Fruit fly (Drosophila melanogaster) whole organism, embryonic: ENCODE data around the gene CG12054.

ENCODE experiments used
- B-H2 ChIP-seq: fragments of 200-800 bp; sonication (Bioruptor generic); optimal IDR thresholded peaks from 2 replicates; lab custom pipeline; 2018; ENCODE audit warnings: missing biosample characterization, mild to moderate bottlenecking, missing genetic modification characterization
- CG1024 ChIP-seq: fragments of 200-800 bp; sonication (Bioruptor generic); IDR thresholded peaks from 2 replicates; pipeline ENCODE4 v1.3.6; 2022; ENCODE audit warnings: missing biosample characterization, missing genetic modification characterization
- CG11085 ChIP-seq: fragments of 200-800 bp; sonication (Bioruptor generic); IDR thresholded peaks from 2 replicates; pipeline ENCODE4 v1.3.6; 2022; ENCODE audit warnings: missing biosample characterization, missing genetic modification characterization
- CG11723 ChIP-seq: fragments of 200-800 bp; sonication (Bioruptor generic); optimal IDR thresholded peaks from 2 replicates; lab custom pipeline; 2017; ENCODE audit warnings: missing biosample characterization, mild to moderate bottlenecking, missing genetic modification characterization
- CG12236 ChIP-seq: fragments of 200-800 bp; sonication (Bioruptor generic); optimal IDR thresholded peaks from 2 replicates; lab custom pipeline; 2016; ENCODE audit warnings: missing biosample characterization, missing genetic modification characterization
- CG12659 ChIP-seq: fragments of 200-800 bp; sonication (Bioruptor generic); optimal IDR thresholded peaks from 3 replicates; lab custom pipeline; 2017; ENCODE audit warnings: mild to moderate bottlenecking, missing biosample characterization, missing genetic modification reagents, missing genetic modification characterization
- CG12942 ChIP-seq: fragments of 200-800 bp; sonication (Bioruptor generic); optimal IDR thresholded peaks from 3 replicates; lab custom pipeline; 2016; ENCODE audit warnings: missing biosample characterization, missing genetic modification characterization
- CG14965 ChIP-seq: fragments of 200-800 bp; sonication (Bioruptor generic); optimal IDR thresholded peaks from 2 replicates; lab custom pipeline; 2016; ENCODE audit warnings: missing biosample characterization, missing genetic modification characterization, borderline replicate concordance
- CG15514 ChIP-seq: fragments of 200-800 bp; sonication (Bioruptor generic); optimal IDR thresholded peaks from 3 replicates; lab custom pipeline; 2017; ENCODE audit warnings: missing biosample characterization, missing genetic modification characterization, mild to moderate bottlenecking, moderate library complexity, missing genetic modification reagents
- CG17829 ChIP-seq: fragments of 200-800 bp; optimal IDR thresholded peaks from 2 replicates; lab custom pipeline; 2019; ENCODE audit warnings: missing biosample characterization, mild to moderate bottlenecking, missing genetic modification characterization, moderate library complexity
- CG1792 ChIP-seq: fragments of 200-800 bp; sonication (Bioruptor generic); optimal IDR thresholded peaks from 2 replicates; lab custom pipeline; 2016; ENCODE audit warnings: missing biosample characterization, missing genetic modification characterization
- CG18599 ChIP-seq: fragments of 200-800 bp; sonication (Bioruptor generic); optimal IDR thresholded peaks from 3 replicates; lab custom pipeline; 2017; ENCODE audit warnings: missing biosample characterization, missing genetic modification characterization, mild to moderate bottlenecking, moderate library complexity, missing genetic modification reagents
- CG30431 ChIP-seq: fragments of 200-800 bp; sonication (Bioruptor generic); optimal IDR thresholded peaks from 2 replicates; lab custom pipeline; 2017; ENCODE audit warnings: missing biosample characterization, missing genetic modification characterization
- CG33213 ChIP-seq: fragments of 200-800 bp; sonication (Bioruptor generic); optimal IDR thresholded peaks from 3 replicates; lab custom pipeline; 2016; ENCODE audit warnings: missing biosample characterization, missing genetic modification characterization
- CG4282 ChIP-seq: fragments of 200-800 bp; sonication (Bioruptor generic); optimal IDR thresholded peaks from 2 replicates; lab custom pipeline; 2016; ENCODE audit warnings: missing biosample characterization, missing genetic modification characterization
- CG5180 ChIP-seq: fragments of 200-800 bp; sonication (Bioruptor generic); optimal IDR thresholded peaks from 3 replicates; lab custom pipeline; 2017; ENCODE audit warnings: missing biosample characterization, missing genetic modification characterization, mild to moderate bottlenecking, moderate library complexity, missing genetic modification reagents
- CG5245 ChIP-seq: fragments of 200-800 bp; sonication (Bioruptor generic); optimal IDR thresholded peaks from 3 replicates; lab custom pipeline; 2016; ENCODE audit warnings: missing biosample characterization, missing genetic modification characterization
- CG7928 ChIP-seq: fragments of 200-800 bp; sonication (Bioruptor generic); optimal IDR thresholded peaks from 2 replicates; lab custom pipeline; 2017; ENCODE audit warnings: missing biosample characterization, mild to moderate bottlenecking, missing genetic modification characterization
- CG8290 ChIP-seq, 3 experiments: fragments of 200-800 bp; sonication (Bioruptor generic); optimal IDR thresholded peaks; 2 replicates each; lab custom pipeline; 2016 to 2019; ENCODE audit warnings: missing biosample characterization in 3 of 3, missing genetic modification characterization in 3 of 3, mild to moderate bottlenecking in 2 of 3, moderate library complexity in 1 of 3
- CG8388 ChIP-seq: fragments of 200-800 bp; sonication (Bioruptor generic); optimal IDR thresholded peaks from 2 replicates; lab custom pipeline; 2019; ENCODE audit warnings: missing biosample characterization, mild to moderate bottlenecking, missing genetic modification characterization, moderate library complexity
- CrebB ChIP-seq: fragments of 200-800 bp; sonication (Bioruptor generic); optimal IDR thresholded peaks from 3 replicates; lab custom pipeline; 2018; ENCODE audit warnings: missing biosample characterization, mild to moderate bottlenecking, missing genetic modification characterization
- Hand ChIP-seq: fragments of 200-800 bp; sonication (Bioruptor generic); optimal IDR thresholded peaks from 2 replicates; lab custom pipeline; 2017; ENCODE audit warnings: mild to moderate bottlenecking, missing biosample characterization, missing genetic modification reagents, missing genetic modification characterization
- HmgZ ChIP-seq: fragments of 200-800 bp; sonication (Bioruptor generic); optimal IDR thresholded peaks from 2 replicates; lab custom pipeline; 2018; ENCODE audit warnings: missing biosample characterization, mild to moderate bottlenecking, missing genetic modification characterization
- Hr51 ChIP-seq, 2 experiments: fragments of 200-800 bp; sonication (Bioruptor generic); optimal IDR thresholded peaks; 2 replicates in 1 of 2; 3 replicates in 1 of 2; lab custom pipeline; 2016 to 2018; ENCODE audit warnings: missing biosample characterization in 2 of 2, missing genetic modification characterization in 2 of 2, mild to moderate bottlenecking in 1 of 2, moderate library complexity in 1 of 2
- MESR4 ChIP-seq: fragments of 200-800 bp; sonication (Bioruptor generic); optimal IDR thresholded peaks from 2 replicates; lab custom pipeline; 2018; ENCODE audit warnings: missing biosample characterization, mild to moderate bottlenecking, missing genetic modification characterization, moderate library complexity
- Mad ChIP-seq: fragments of 200-800 bp; sonication (Bioruptor generic); optimal IDR thresholded peaks from 2 replicates; lab custom pipeline; 2016; ENCODE audit warnings: missing biosample characterization, missing genetic modification characterization
- Max ChIP-seq: fragments of 200-800 bp; sonication (Bioruptor generic); optimal IDR thresholded peaks from 2 replicates; lab custom pipeline; 2016; ENCODE audit warnings: missing biosample characterization, mild to moderate bottlenecking, missing genetic modification characterization
- Med ChIP-seq: fragments of 200-800 bp; sonication (Bioruptor generic); peaks from one replicate; lab custom pipeline; 2016; ENCODE audit warnings: missing biosample characterization, missing genetic modification characterization, mild to moderate bottlenecking, inconsistent platforms, moderate library complexity
- Mes4 ChIP-seq: fragments of 200-800 bp; sonication (Bioruptor generic); optimal IDR thresholded peaks from 2 replicates; lab custom pipeline; 2016; ENCODE audit warnings: missing biosample characterization, missing genetic modification characterization
- Myb ChIP-seq: fragments of 200-800 bp; sonication (Bioruptor generic); optimal IDR thresholded peaks from 2 replicates; lab custom pipeline; 2016; ENCODE audit warnings: missing biosample characterization, missing genetic modification characterization
- Nf-YB ChIP-seq: fragments of 200-800 bp; sonication (Bioruptor generic); optimal IDR thresholded peaks from 3 replicates; lab custom pipeline; 2019; ENCODE audit warnings: missing biosample characterization, mild to moderate bottlenecking, missing genetic modification characterization, moderate library complexity
- Poxn ChIP-seq: fragments of 200-800 bp; sonication (Bioruptor generic); IDR thresholded peaks from 2 replicates; pipeline ENCODE4 v1.3.6; 2022; ENCODE audit warnings: missing biosample characterization, missing genetic modification characterization
- TFAM ChIP-seq: fragments of 200-800 bp; sonication (Bioruptor generic); optimal IDR thresholded peaks from 2 replicates; lab custom pipeline; 2017; ENCODE audit warnings: missing biosample characterization, missing genetic modification characterization, inconsistent platforms
- YL-1 ChIP-seq: fragments of 200-800 bp; sonication (Bioruptor generic); optimal IDR thresholded peaks from 3 replicates; lab custom pipeline; 2017; ENCODE audit warnings: missing biosample characterization, mild to moderate bottlenecking, missing genetic modification characterization
- abd-A ChIP-seq: fragments of 200-800 bp; sonication (Bioruptor generic); optimal IDR thresholded peaks from 3 replicates; lab custom pipeline; 2019; ENCODE audit warnings: missing biosample characterization, mild to moderate bottlenecking, missing genetic modification characterization, moderate library complexity
- bcd ChIP-seq: fragments of 200-800 bp; sonication (Bioruptor generic); optimal IDR thresholded peaks from 2 replicates; lab custom pipeline; 2017; ENCODE audit warnings: missing biosample characterization, mild to moderate bottlenecking, missing genetic modification characterization
- chm ChIP-seq: fragments of 200-800 bp; sonication (Bioruptor generic); IDR thresholded peaks from 2 replicates; pipeline ENCODE4 v1.3.6; 2022; ENCODE audit warnings: missing biosample characterization, missing genetic modification characterization
- croc ChIP-seq: fragments of 200-800 bp; sonication (Bioruptor generic); conservative IDR thresholded peaks from 3 replicates; pipeline ENCODE4 v1.3.6; 2022; ENCODE audit warnings: missing biosample characterization, missing genetic modification characterization
- dan ChIP-seq: fragments of 200-800 bp; sonication (Bioruptor generic); IDR thresholded peaks from 2 replicates; pipeline ENCODE4 v1.3.6; 2022; ENCODE audit warnings: missing biosample characterization, missing genetic modification characterization
- danr ChIP-seq: fragments of 200-800 bp; sonication (Bioruptor generic); IDR thresholded peaks from 2 replicates; pipeline ENCODE4 v1.3.6; 2022; ENCODE audit warnings: missing biosample characterization, missing genetic modification characterization
- eve ChIP-seq, 2 experiments: fragments of >200 bp; optimal IDR thresholded peaks; 2 replicates each; lab custom pipeline; 2017; ENCODE audit warnings: missing biosample characterization in 2 of 2, missing genetic modification characterization in 2 of 2
- fu2 ChIP-seq: fragments of 200-800 bp; sonication (Bioruptor generic); optimal IDR thresholded peaks from 2 replicates; lab custom pipeline; 2016; ENCODE audit warnings: missing biosample characterization, missing genetic modification characterization
- gfzf ChIP-seq: fragments of 200-800 bp; sonication (Bioruptor generic); optimal IDR thresholded peaks from 2 replicates; lab custom pipeline; 2016; ENCODE audit warnings: missing biosample characterization, mild to moderate bottlenecking, missing genetic modification characterization, moderate library complexity
- gsb-n ChIP-seq: fragments of 200-800 bp; sonication (Bioruptor generic); optimal IDR thresholded peaks from 3 replicates; lab custom pipeline; 2018; ENCODE audit warnings: missing biosample characterization, mild to moderate bottlenecking, missing genetic modification characterization
- ham ChIP-seq: fragments of 200-800 bp; sonication (Bioruptor generic); IDR thresholded peaks from 2 replicates; pipeline ENCODE4 v1.3.6; 2022; ENCODE audit warnings: missing biosample characterization, missing genetic modification characterization
- lbe ChIP-seq: fragments of 200-800 bp; sonication (Bioruptor generic); optimal IDR thresholded peaks from 2 replicates; lab custom pipeline; 2016; ENCODE audit warnings: missing biosample characterization, mild to moderate bottlenecking, missing genetic modification characterization
- p53 ChIP-seq: fragments of 200-800 bp; sonication (Bioruptor generic); optimal IDR thresholded peaks from 2 replicates; lab custom pipeline; 2016; ENCODE audit warnings: missing biosample characterization, missing genetic modification characterization
- phol ChIP-seq: fragments of 200-800 bp; sonication (Bioruptor generic); optimal IDR thresholded peaks from 3 replicates; lab custom pipeline; 2018; ENCODE audit warnings: missing biosample characterization, mild to moderate bottlenecking, missing genetic modification characterization, moderate library complexity

The CG12054 gene

dm6 chr3R:31220456-31221336 is at the start of gene CG12054 (continued):
- TF ChIP-seq HmgZ (tag; lab: Kevin White, UChicago) (peak; percentile 47), MESR4 (GFP tag; lab: Kevin White, UChicago) (peak; percentile 100), bcd (peak; percentile 23), CG11723 (GFP tag; lab: Kevin White, UChicago) (no peak), CG1024 (GFP tag; lab: Robert Waterston, UW) (no peak), croc (GFP tag; lab: Robert Waterston, UW) (no peak), CG7928 (peak; percentile 96), Poxn (GFP tag; lab: Robert Waterston, UW) (no peak), CG18599 (GFP tag; lab: Kevin White, UChicago) (peak; percentile 2), YL-1 (GFP tag; lab: Kevin White, UChicago) (peak; percentile 99), Hr51 (GFP tag; optimal IDR thresholded peaks at IDR 0.05; lab: Kevin White, UChicago) (peak in 1 of 2 experiments; percentile 22), CG12659 (GFP tag; lab: Kevin White, UChicago) (peak; percentile 32), eve (GFP tag; optimal IDR thresholded peaks at IDR 0.05; lab: Kevin White, UChicago) (no peak), B-H2 (peak; percentile 37), CG17829 (tag; lab: Kevin White, UChicago) (no peak), CrebB (tag; lab: Kevin White, UChicago) (peak; percentile 42), lbe (GFP tag; lab: Kevin White, UChicago) (peak; percentile 20), CG8290 (GFP tag; optimal IDR thresholded peaks at IDR 0.05; lab: Kevin White, UChicago) (no peak), CG8290 (tag; optimal IDR thresholded peaks at IDR 0.05; lab: Kevin White, UChicago) (peak; percentile 5 to 59), CG5245 (GFP tag; lab: Kevin White, UChicago) (no peak), Max (GFP tag; lab: Kevin White, UChicago) (no peak), CG4282 (GFP tag; lab: Kevin White, UChicago) (no peak), CG14965 (GFP tag; lab: Kevin White, UChicago) (no peak), gsb-n (tag; lab: Kevin White, UChicago) (peak; percentile 0), abd-A (tag; lab: Kevin White, UChicago) (peak; percentile 34), CG11085 (no peak), p53 (no peak), danr (GFP tag; lab: Robert Waterston, UW) (no peak), Mad (GFP tag; lab: Kevin White, UChicago) (peak; percentile 17), Hand (GFP tag; lab: Kevin White, UChicago) (no peak), CG30431 (GFP tag; lab: Kevin White, UChicago) (no peak), Myb (GFP tag; lab: Kevin White, UChicago) (peak; percentile 3), Mes4 (GFP tag; lab: Kevin White, UChicago) (no peak), fu2 (peak; percentile 45), Med (GFP tag; lab: Kevin White, UChicago) (peak; percentile 79), TFAM (no peak), ham (GFP tag; lab: Robert Waterston, UW) (no peak), dan (GFP tag; lab: Robert Waterston, UW) (no peak), CG5180 (no peak), CG15514 (peak; percentile 59), CG8388 (GFP tag; lab: Kevin White, UChicago) (no peak), CG1792 (peak; percentile 14), CG33213 (GFP tag; lab: Kevin White, UChicago) (peak; percentile 26), CG12942 (GFP tag; lab: Kevin White, UChicago) (no peak), CG12236 (GFP tag; lab: Kevin White, UChicago) (no peak), chm (GFP tag; lab: Robert Waterston, UW) (no peak), phol (peak; percentile 2), gfzf (GFP tag; lab: Kevin White, UChicago) (peak; percentile 91), Nf-YB (GFP tag; lab: Kevin White, UChicago) (no peak)
